Worm (Caenorhabditis elegans): ENCODE data around the gene frm-8.

frm-8 gene

ce11 chrIII:3190660-3191059, 28.3 kb downstream of the frm-8 start:
- TF ChIP-seq C04F5.9 (tag; optimal IDR thresholded peaks at IDR 0.05) (no peak), lin-13 (GFP tag; optimal IDR thresholded peaks at IDR 0.05) (no peak), lin-39 (tag; optimal IDR thresholded peaks at IDR 0.05) (no peak), tlp-1 (tag; optimal IDR thresholded peaks at IDR 0.05) (no peak), lin-35 (GFP tag; optimal IDR thresholded peaks at IDR 0.05) (no peak), rnt-1 (tag; optimal IDR thresholded peaks at IDR 0.05) (no peak), nhr-90 (tag; optimal IDR thresholded peaks at IDR 0.05; ENCODE audit: poor library complexity) (no peak), nhr-77 (tag; optimal IDR thresholded peaks at IDR 0.05) (no peak), ceh-82 (tag; optimal IDR thresholded peaks at IDR 0.05) (no peak), xbp-1 (tag; optimal IDR thresholded peaks at IDR 0.05) (no peak), hpl-2 (GFP tag; optimal IDR thresholded peaks at IDR 0.05) (no peak), irx-1 (tag; optimal IDR thresholded peaks at IDR 0.05) (no peak), snu-23 (GFP tag; optimal IDR thresholded peaks at IDR 0.05) (no peak), ces-1 (GFP tag; optimal IDR thresholded peaks at IDR 0.05) (no peak), mab-9 (GFP tag; IDR thresholded peaks at IDR 0.05) (no peak), jun-1 (tag; optimal IDR thresholded peaks at IDR 0.05) (no peak), efl-1 (optimal IDR thresholded peaks at IDR 0.05) (no peak), efl-1 (GFP tag; optimal IDR thresholded peaks at IDR 0.05 in 1 of 2) (no peak), fkh-8 (tag; optimal IDR thresholded peaks at IDR 0.05) (no peak)

ce11 chrIII:3188564-3188963, 30.4 kb downstream of the frm-8 start:
- TF ChIP-seq zip-4 (GFP tag; optimal IDR thresholded peaks at IDR 0.05) (no peak), blmp-1 (tag; optimal IDR thresholded peaks at IDR 0.05) (no peak)

- TF ChIP-seq aha-1 (tag; optimal IDR thresholded peaks at IDR 0.05): no peak
- TF ChIP-seq aly-2 (tag; optimal IDR thresholded peaks at IDR 0.05): no peak
- TF ChIP-seq C16A3.4 (tag; optimal IDR thresholded peaks at IDR 0.05): no peak
- TF ChIP-seq ceh-88 (GFP tag; IDR thresholded peaks at IDR 0.05): no peak
- no peak for TF ChIP-seq rnt-1 (tag; optimal IDR thresholded peaks at IDR 0.05)
- TF ChIP-seq lin-13 (GFP tag; optimal IDR thresholded peaks at IDR 0.05): no peak
- no peak for TF ChIP-seq nhr-71 (tag; optimal IDR thresholded peaks at IDR 0.05)
Observed at ce11 chrIII:3185980-3186379, 33.0 kb downstream of the frm-8 start, which contains the start of gene mks-1. TSS of gene mks-1 (plus strand) at chrIII:3186280.

ce11 chrIII:3185232-3185631, 33.7 kb downstream of the frm-8 start:
- TF ChIP-seq snpc-4 (tag; optimal IDR thresholded peaks at IDR 0.05): no peak
- TF ChIP-seq lin-15B (tag; optimal IDR thresholded peaks at IDR 0.05): no peak
- no peak for TF ChIP-seq ceh-63 (GFP tag; optimal IDR thresholded peaks at IDR 0.05)
- TF ChIP-seq efl-1 (optimal IDR thresholded peaks at IDR 0.05): no peak
- peak in 1 of 2 experiments; percentile 64 for TF ChIP-seq efl-1 (GFP tag; optimal IDR thresholded peaks at IDR 0.05 in 1 of 2)
- no peak for TF ChIP-seq C34B4.2 (tag; optimal IDR thresholded peaks at IDR 0.05)

- no peak for TF ChIP-seq Y116A8C.19 (tag; optimal IDR thresholded peaks at IDR 0.05; ENCODE audit: borderline replicate concordance)
- no peak for TF ChIP-seq aha-1 (tag; optimal IDR thresholded peaks at IDR 0.05)
- no peak for TF ChIP-seq tbx-2 (tag; optimal IDR thresholded peaks at IDR 0.05)
- no peak for TF ChIP-seq ama-1 (optimal IDR thresholded peaks at IDR 0.05)
- TF ChIP-seq pag-3 (tag; optimal IDR thresholded peaks at IDR 0.05; ENCODE audit: borderline replicate concordance, insufficient read depth): no peak
- no peak for TF ChIP-seq lsy-2 (tag; optimal IDR thresholded peaks at IDR 0.05)
- no peak for TF ChIP-seq egl-27 (tag; optimal IDR thresholded peaks at IDR 0.05)
- TF ChIP-seq fkh-4 (tag; optimal IDR thresholded peaks at IDR 0.05; ENCODE audit: borderline replicate concordance): no peak
- TF ChIP-seq rnt-1 (tag; optimal IDR thresholded peaks at IDR 0.05): no peak
- TF ChIP-seq C16A3.4 (tag; optimal IDR thresholded peaks at IDR 0.05): no peak
- TF ChIP-seq nhr-90 (tag; optimal IDR thresholded peaks at IDR 0.05; ENCODE audit: poor library complexity): no peak
- TF ChIP-seq lin-15B (tag; optimal IDR thresholded peaks at IDR 0.05): no peak
- no peak for TF ChIP-seq elt-3 (tag; optimal IDR thresholded peaks at IDR 0.05)
- no peak for TF ChIP-seq xbp-1 (tag; optimal IDR thresholded peaks at IDR 0.05)
Observed at ce11 chrIII:3183377-3183776, 35.6 kb downstream of the frm-8 start, which contains the start of gene lmtr-5. TSS of gene lmtr-5 (plus strand) at chrIII:3183677.

Measured in whole organism, L1 larva.